Worm (Caenorhabditis elegans) whole organism, L1 larva: ENCODE data around the gene Y110A2AL.2.

Experiments used
- aly-2 ChIP-seq: fragments of 150-350 bp; optimal IDR thresholded peaks from 2 replicates; lab custom pipeline; 2014; ENCODE audit warnings: missing biosample characterization, missing genetic modification characterization
- blmp-1 ChIP-seq: fragments of 150-350 bp; optimal IDR thresholded peaks from 2 replicates; lab custom pipeline; 2014; ENCODE audit warnings: missing biosample characterization, missing genetic modification characterization
- ceh-82 ChIP-seq, 3 experiments: fragments of 150-350 bp in 1 of 3; sonication (generic microtip) in 2 of 3; optimal IDR thresholded peaks; 2 replicates each; lab custom pipeline; 2014 to 2017; ENCODE audit warnings: missing biosample characterization in 3 of 3, missing genetic modification characterization in 3 of 3
- ceh-90 ChIP-seq: sonication (generic microtip); optimal IDR thresholded peaks from 2 replicates; lab custom pipeline; 2016; ENCODE audit warnings: missing genetic modification characterization, missing compliant biosample characterization
- dpl-1 ChIP-seq, 3 experiments: fragments of 150-350 bp in 2 of 3; sonication (generic microtip) in 1 of 3; optimal IDR thresholded peaks; 2 replicates each; lab custom pipeline; 2014 to 2017; ENCODE audit warnings: missing biosample characterization in 3 of 3, missing genetic modification characterization in 3 of 3, missing genetic modification reagents in 3 of 3
- dsc-1 ChIP-seq: sonication (generic microtip); optimal IDR thresholded peaks from 2 replicates; lab custom pipeline; 2016; ENCODE audit warnings: mild to moderate bottlenecking, missing genetic modification characterization, missing compliant biosample characterization
- efl-1 ChIP-seq, 4 experiments: fragments of 150-350 bp; optimal IDR thresholded peaks in 3 of 4; peaks in 1 of 4; 1 replicate in 1 of 4; 2 replicates in 3 of 4; lab custom pipeline; 2014; ENCODE audit warnings: missing biosample characterization in 2 of 4, missing genetic modification characterization in 2 of 4, missing genetic modification reagents in 2 of 4
- elt-3 ChIP-seq, 6 experiments: fragments of 150-350 bp in 1 of 6; sonication (generic microtip); optimal IDR thresholded peaks; 2 replicates each; lab custom pipeline; 2017 to 2018; ENCODE audit warnings: missing biosample characterization in 6 of 6, missing genetic modification characterization in 6 of 6, inconsistent platforms in 1 of 6
- ets-5 ChIP-seq: fragments of 200-800 bp; sonication (Bioruptor generic); IDR thresholded peaks from 2 replicates; pipeline ENCODE4 v1.3.6; 2022; ENCODE audit warnings: missing genetic modification characterization, missing compliant biosample characterization
- fkh-10 ChIP-seq: sonication (generic microtip); optimal IDR thresholded peaks from 2 replicates; lab custom pipeline; 2017; ENCODE audit warnings: missing biosample characterization, missing genetic modification reagents, missing genetic modification characterization
- isw-1 ChIP-seq: fragments of 200-800 bp; sonication (Bioruptor generic); IDR thresholded peaks from 2 replicates; pipeline ENCODE4 v1.3.6; 2022; ENCODE audit warnings: missing genetic modification characterization, missing compliant biosample characterization
- lin-14 ChIP-seq: fragments of 200-800 bp; sonication (Bioruptor generic); optimal IDR thresholded peaks from 2 replicates; lab custom pipeline; 2018; ENCODE audit warnings: mild to moderate bottlenecking, missing genetic modification characterization, moderate library complexity, missing compliant biosample characterization
- lin-35 ChIP-seq, 2 experiments: fragments of 150-350 bp; optimal IDR thresholded peaks; 2 replicates each; lab custom pipeline; 2014; ENCODE audit warnings: missing biosample characterization in 2 of 2, missing genetic modification characterization in 2 of 2, missing genetic modification reagents in 2 of 2
- lsy-2 ChIP-seq, 2 experiments: fragments of 150-350 bp; optimal IDR thresholded peaks; 2 replicates each; lab custom pipeline; 2014; ENCODE audit warnings: missing biosample characterization in 2 of 2, missing genetic modification characterization in 2 of 2
- mab-9 ChIP-seq: fragments of 200-800 bp; sonication (Bioruptor generic); IDR thresholded peaks from 2 replicates; pipeline ENCODE4 v1.3.6; 2022; ENCODE audit warnings: missing genetic modification reagents, missing genetic modification characterization, missing compliant biosample characterization
- mdl-1 ChIP-seq, 2 experiments: fragments of 150-350 bp; optimal IDR thresholded peaks; 2 replicates each; lab custom pipeline; 2014 to 2017; ENCODE audit warnings: missing biosample characterization in 2 of 2, missing genetic modification characterization in 2 of 2, inconsistent platforms in 1 of 2
- mef-2 ChIP-seq: fragments of 150-350 bp; optimal IDR thresholded peaks from 2 replicates; lab custom pipeline; 2014; ENCODE audit warnings: missing biosample characterization, missing genetic modification characterization
- nhr-19 ChIP-seq: fragments of 200-800 bp; sonication (Bioruptor generic); conservative IDR thresholded peaks from 2 replicates; pipeline ENCODE4 v1.3.6; 2022; ENCODE audit warnings: missing genetic modification characterization, missing compliant biosample characterization
- nhr-20 ChIP-seq: sonication (generic microtip); optimal IDR thresholded peaks from 2 replicates; lab custom pipeline; 2016; ENCODE audit warnings: mild to moderate bottlenecking, missing genetic modification characterization, missing compliant biosample characterization
- nhr-47 ChIP-seq: sonication (generic microtip); optimal IDR thresholded peaks from 2 replicates; lab custom pipeline; 2016; ENCODE audit warnings: mild to moderate bottlenecking, missing genetic modification characterization, moderate library complexity, missing compliant biosample characterization
- nhr-85 ChIP-seq: sonication (generic microtip); peaks from one replicate; lab custom pipeline; 2016; ENCODE audit warnings: missing genetic modification characterization, inconsistent platforms, missing compliant biosample characterization
- pqm-1 ChIP-seq: sonication (generic microtip); optimal IDR thresholded peaks from 3 replicates; lab custom pipeline; 2017; ENCODE audit warnings: missing biosample characterization, missing genetic modification characterization
- rnt-1 ChIP-seq: sonication (generic microtip); optimal IDR thresholded peaks from 2 replicates; lab custom pipeline; 2016; ENCODE audit warnings: mild to moderate bottlenecking, missing genetic modification characterization, moderate library complexity, missing compliant biosample characterization
- skn-1 ChIP-seq: fragments of 150-350 bp; optimal IDR thresholded peaks from 2 replicates; lab custom pipeline; 2014; ENCODE audit warnings: missing biosample characterization, missing genetic modification characterization
- snpc-4 ChIP-seq: fragments of 150-350 bp; optimal IDR thresholded peaks from 2 replicates; lab custom pipeline; 2014; ENCODE audit warnings: missing biosample characterization, missing genetic modification characterization
- sox-4 ChIP-seq: sonication (generic microtip); optimal IDR thresholded peaks from 2 replicates; lab custom pipeline; 2016; ENCODE audit warnings: missing genetic modification characterization, missing compliant biosample characterization
- sup-37 ChIP-seq: fragments of 200-800 bp; sonication (Bioruptor generic); optimal IDR thresholded peaks from 2 replicates; lab custom pipeline; 2018; ENCODE audit warnings: mild to moderate bottlenecking, missing genetic modification characterization, missing compliant biosample characterization
- tbx-2 ChIP-seq: sonication (generic microtip); optimal IDR thresholded peaks from 2 replicates; lab custom pipeline; 2016; ENCODE audit warnings: missing genetic modification characterization, missing compliant biosample characterization
- ztf-11 ChIP-seq, 2 experiments: sonication (generic microtip); optimal IDR thresholded peaks; 2 replicates each; lab custom pipeline; 2016 to 2017; ENCODE audit warnings: missing genetic modification characterization in 2 of 2, missing biosample characterization in 1 of 2, missing compliant biosample characterization in 1 of 2

Gene Y110A2AL.2

ce11 chrII:2859315-2859714 lies 8.5 kb upstream of the Y110A2AL.2 start:
- no peak for TF ChIP-seq ceh-90 (tag; lab: Kevin White, UChicago)
- TF ChIP-seq mef-2 (tag; lab: Kevin White, UChicago), result no peak
- TF ChIP-seq sup-37 (GFP tag; lab: Kevin White, UChicago), result no peak
- TF ChIP-seq blmp-1 (tag; lab: Kevin White, UChicago), result no peak
- no peak for TF ChIP-seq mdl-1 (tag; optimal IDR thresholded peaks at IDR 0.05; lab: Kevin White, UChicago)
- TF ChIP-seq dsc-1 (tag; lab: Kevin White, UChicago), result no peak
- no peak for TF ChIP-seq lsy-2 (tag; optimal IDR thresholded peaks at IDR 0.05; lab: Kevin White, UChicago)
- no peak for TF ChIP-seq ztf-11 (tag; optimal IDR thresholded peaks at IDR 0.05; lab: Kevin White, UChicago)
- TF ChIP-seq dpl-1 (GFP tag; optimal IDR thresholded peaks at IDR 0.05; lab: Kevin White, UChicago), result no peak
- TF ChIP-seq ets-5 (GFP tag; lab: Robert Waterston, UW), result no peak
- TF ChIP-seq isw-1, result no peak

DNA sequence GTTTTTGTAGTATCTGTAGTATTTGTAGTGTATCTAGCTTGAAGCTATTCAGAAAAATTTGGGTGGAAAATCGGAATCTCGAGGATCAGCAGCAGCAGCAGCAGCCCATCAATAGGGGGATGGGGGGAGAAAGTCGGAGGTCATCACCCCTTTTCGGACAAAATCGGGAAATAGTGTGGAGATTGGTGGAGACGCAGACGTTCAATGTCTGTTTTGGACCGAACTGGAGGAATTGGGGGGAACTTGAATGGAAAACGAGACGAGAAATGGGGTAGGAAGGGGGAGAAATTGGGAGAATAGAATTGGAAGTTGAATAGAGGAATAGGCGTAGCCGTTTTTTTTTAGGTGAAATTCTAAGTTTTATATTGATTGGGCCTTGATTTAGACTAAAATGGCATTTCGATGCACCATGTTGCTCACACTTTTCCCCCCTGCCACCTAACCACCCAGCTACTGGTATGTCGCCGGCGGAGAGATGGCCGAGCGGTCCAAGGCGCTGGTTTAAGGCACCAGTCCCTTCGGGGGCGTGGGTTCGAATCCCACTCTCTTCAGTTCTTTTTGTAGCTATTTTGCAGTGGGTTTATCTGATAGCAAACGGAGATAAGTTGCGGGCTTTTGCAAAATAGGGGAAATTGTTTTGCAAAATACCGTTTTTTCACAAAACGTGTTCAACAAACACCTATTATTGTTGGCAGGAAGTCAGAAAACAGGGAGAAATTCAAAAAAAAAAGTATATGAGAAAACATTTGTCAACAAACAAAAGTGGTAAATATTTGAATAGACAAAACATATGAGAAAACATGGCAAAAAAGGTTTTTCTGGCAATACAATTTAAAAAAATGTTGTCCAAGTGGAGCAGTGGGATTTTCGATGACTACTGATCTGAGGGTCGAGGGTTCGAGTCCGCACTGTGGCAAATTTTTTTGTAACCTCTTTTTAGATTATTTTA lies 7.7 kb upstream of the Y110A2AL.2 start:
- TF ChIP-seq fkh-10 (GFP tag; lab: Kevin White, UChicago), result no peak
- peak; percentile 72 for TF ChIP-seq nhr-85
- TF ChIP-seq dsc-1 (tag; lab: Kevin White, UChicago), result no peak
- TF ChIP-seq blmp-1 (tag; lab: Kevin White, UChicago), result peak; percentile 92
- peak in 1 of 2 experiments; percentile 9 for TF ChIP-seq lsy-2 (tag; optimal IDR thresholded peaks at IDR 0.05; lab: Kevin White, UChicago)
- TF ChIP-seq efl-1 (optimal IDR thresholded peaks at IDR 0.05; lab: Kevin White, UChicago), result no peak
- peak in 1 of 2 experiments; percentile 92 for TF ChIP-seq efl-1 (GFP tag; optimal IDR thresholded peaks at IDR 0.05 in 1 of 2; lab: Kevin White, UChicago)
- 0 out of 2 replicates have a peak, but pooled peaks have one; percentile 6 for TF ChIP-seq nhr-19 (GFP tag; lab: Robert Waterston, UW)
- TF ChIP-seq snpc-4 (tag; lab: Kevin White, UChicago), result no peak
- TF ChIP-seq aly-2, result no peak
- TF ChIP-seq lin-14 (GFP tag; lab: Kevin White, UChicago), result peak; percentile 17

ce11 chrII:2861385-2862099 lies 6.3 kb upstream of the Y110A2AL.2 start:
- no peak for TF ChIP-seq tbx-2 (tag; lab: Kevin White, UChicago)
- TF ChIP-seq rnt-1, result peak; percentile 51
- TF ChIP-seq nhr-19 (GFP tag; lab: Robert Waterston, UW), result no peak
- peak in 1 of 3 experiments; percentile 26 for TF ChIP-seq ceh-82 (tag; optimal IDR thresholded peaks at IDR 0.05; lab: Kevin White, UChicago)
- TF ChIP-seq nhr-20 (tag; lab: Kevin White, UChicago), result peak; percentile 18
- TF ChIP-seq elt-3 (tag; optimal IDR thresholded peaks at IDR 0.05; lab: Kevin White, UChicago), result no peak
- no peak for TF ChIP-seq mab-9
- TF ChIP-seq blmp-1 (tag; lab: Kevin White, UChicago), result peak; percentile 89
- peak; percentile 9 for TF ChIP-seq lin-14 (GFP tag; lab: Kevin White, UChicago)
- TF ChIP-seq sox-4 (tag; lab: Kevin White, UChicago), result no peak
- TF ChIP-seq lin-35 (GFP tag; optimal IDR thresholded peaks at IDR 0.05; lab: Kevin White, UChicago), result peak in 1 of 2 experiments; percentile 30
- no peak for TF ChIP-seq efl-1 (optimal IDR thresholded peaks at IDR 0.05; lab: Kevin White, UChicago)
- peak in 1 of 2 experiments; percentile 86 for TF ChIP-seq efl-1 (GFP tag; optimal IDR thresholded peaks at IDR 0.05 in 1 of 2; lab: Kevin White, UChicago)
- peak; percentile 7 for TF ChIP-seq skn-1 (tag; lab: Kevin White, UChicago)

DNA sequence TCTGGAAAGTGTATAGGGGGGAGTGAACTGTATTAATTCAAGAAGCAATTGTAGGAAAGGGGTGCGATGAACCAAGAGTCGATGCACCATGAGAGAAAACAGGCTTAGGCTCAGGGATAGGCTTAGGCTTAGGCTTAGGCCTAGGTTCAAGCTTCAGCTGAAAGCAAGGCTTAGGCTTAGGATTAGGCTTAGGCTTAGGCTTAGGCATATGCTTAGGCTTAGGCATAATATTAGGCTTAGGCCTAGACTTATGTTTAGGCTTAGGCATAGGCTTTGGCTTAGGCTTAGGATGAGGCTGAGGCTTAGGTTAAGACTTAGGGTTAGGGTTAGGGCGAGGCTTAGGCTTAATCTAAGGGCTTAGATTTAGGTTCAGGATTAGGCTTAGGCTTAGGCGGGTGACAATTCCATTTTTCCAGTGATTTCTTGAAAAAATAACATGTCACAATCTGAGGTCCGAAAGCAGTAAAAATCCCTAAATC lies 5.2 kb upstream of the Y110A2AL.2 start:
- TF ChIP-seq nhr-47 (tag; lab: Kevin White, UChicago) (no peak), efl-1 (optimal IDR thresholded peaks at IDR 0.05; lab: Kevin White, UChicago) (no peak), efl-1 (GFP tag; optimal IDR thresholded peaks at IDR 0.05 in 1 of 2; lab: Kevin White, UChicago) (peak in 1 of 2 experiments; percentile 37), pqm-1 (tag; lab: Kevin White, UChicago) (no peak)
